Worm (Caenorhabditis elegans) whole organism, L1 larva: ENCODE data around the gene C06G1.1.
A peak's percentile ranks its signal among the peaks of the same experiment; 100 is the strongest.

Experiments
- C04F5.9 ChIP-seq: sonication (generic microtip); optimal IDR thresholded peaks from 2 replicates; lab custom pipeline; 2016; ENCODE audit warnings: missing genetic modification characterization, missing compliant biosample characterization
- C16A3.4 ChIP-seq: fragments of 150-350 bp; optimal IDR thresholded peaks from 2 replicates; lab custom pipeline; 2014; ENCODE audit warnings: missing biosample characterization, missing genetic modification characterization
- alr-1 ChIP-seq: fragments of 200-800 bp; sonication (Bioruptor generic); optimal IDR thresholded peaks from 2 replicates; lab custom pipeline; 2018; ENCODE audit warnings: borderline replicate concordance, mild to moderate bottlenecking, missing genetic modification characterization, missing compliant biosample characterization
- blmp-1 ChIP-seq: fragments of 150-350 bp; optimal IDR thresholded peaks from 2 replicates; lab custom pipeline; 2014; ENCODE audit warnings: missing biosample characterization, missing genetic modification characterization
- ceh-63 ChIP-seq: fragments of 200-800 bp; sonication (Bioruptor generic); optimal IDR thresholded peaks from 2 replicates; lab custom pipeline; 2018; ENCODE audit warnings: mild to moderate bottlenecking, missing genetic modification characterization, missing compliant biosample characterization
- ceh-90 ChIP-seq: sonication (generic microtip); optimal IDR thresholded peaks from 2 replicates; lab custom pipeline; 2016; ENCODE audit warnings: missing genetic modification characterization, missing compliant biosample characterization
- dsc-1 ChIP-seq: sonication (generic microtip); optimal IDR thresholded peaks from 2 replicates; lab custom pipeline; 2016; ENCODE audit warnings: mild to moderate bottlenecking, missing genetic modification characterization, missing compliant biosample characterization
- efl-1 ChIP-seq, 4 experiments: fragments of 150-350 bp; optimal IDR thresholded peaks in 3 of 4; peaks in 1 of 4; 1 replicate in 1 of 4; 2 replicates in 3 of 4; lab custom pipeline; 2014; ENCODE audit warnings: missing biosample characterization in 2 of 4, missing genetic modification characterization in 2 of 4, missing genetic modification reagents in 2 of 4
- efl-3 ChIP-seq: fragments of 200-800 bp; sonication (Bioruptor generic); optimal IDR thresholded peaks from 2 replicates; lab custom pipeline; 2018; ENCODE audit warnings: mild to moderate bottlenecking, missing genetic modification characterization, missing compliant biosample characterization
- fkh-4 ChIP-seq: sonication (generic microtip); optimal IDR thresholded peaks from 2 replicates; lab custom pipeline; 2016; ENCODE audit warnings: missing compliant biosample characterization, missing genetic modification characterization, borderline replicate concordance
- fkh-8 ChIP-seq: sonication (generic microtip); optimal IDR thresholded peaks from 2 replicates; lab custom pipeline; 2016; ENCODE audit warnings: mild to moderate bottlenecking, missing genetic modification characterization, missing compliant biosample characterization
- grh-1 ChIP-seq: fragments of 200-800 bp; sonication (Bioruptor generic); IDR thresholded peaks from 2 replicates; pipeline ENCODE4 v1.3.6; 2022; ENCODE audit warnings: missing genetic modification reagents, missing genetic modification characterization, missing compliant biosample characterization
- irx-1 ChIP-seq: sonication (generic microtip); optimal IDR thresholded peaks from 2 replicates; lab custom pipeline; 2016; ENCODE audit warnings: missing genetic modification characterization, missing compliant biosample characterization
- isw-1 ChIP-seq: fragments of 200-800 bp; sonication (Bioruptor generic); IDR thresholded peaks from 2 replicates; pipeline ENCODE4 v1.3.6; 2022; ENCODE audit warnings: missing genetic modification characterization, missing compliant biosample characterization
- lin-14 ChIP-seq: fragments of 200-800 bp; sonication (Bioruptor generic); optimal IDR thresholded peaks from 2 replicates; lab custom pipeline; 2018; ENCODE audit warnings: mild to moderate bottlenecking, missing genetic modification characterization, moderate library complexity, missing compliant biosample characterization
- lsy-2 ChIP-seq, 2 experiments: fragments of 150-350 bp; optimal IDR thresholded peaks; 2 replicates each; lab custom pipeline; 2014; ENCODE audit warnings: missing biosample characterization in 2 of 2, missing genetic modification characterization in 2 of 2
- mdl-1 ChIP-seq, 2 experiments: fragments of 150-350 bp; optimal IDR thresholded peaks; 2 replicates each; lab custom pipeline; 2014 to 2017; ENCODE audit warnings: missing biosample characterization in 2 of 2, missing genetic modification characterization in 2 of 2, inconsistent platforms in 1 of 2
- mef-2 ChIP-seq: fragments of 150-350 bp; optimal IDR thresholded peaks from 2 replicates; lab custom pipeline; 2014; ENCODE audit warnings: missing biosample characterization, missing genetic modification characterization
- nhr-19 ChIP-seq: fragments of 200-800 bp; sonication (Bioruptor generic); conservative IDR thresholded peaks from 2 replicates; pipeline ENCODE4 v1.3.6; 2022; ENCODE audit warnings: missing genetic modification characterization, missing compliant biosample characterization
- nhr-20 ChIP-seq: sonication (generic microtip); optimal IDR thresholded peaks from 2 replicates; lab custom pipeline; 2016; ENCODE audit warnings: mild to moderate bottlenecking, missing genetic modification characterization, missing compliant biosample characterization
- nhr-47 ChIP-seq: sonication (generic microtip); optimal IDR thresholded peaks from 2 replicates; lab custom pipeline; 2016; ENCODE audit warnings: mild to moderate bottlenecking, missing genetic modification characterization, moderate library complexity, missing compliant biosample characterization
- nhr-71 ChIP-seq: sonication (generic microtip); optimal IDR thresholded peaks from 2 replicates; lab custom pipeline; 2016; ENCODE audit warnings: mild to moderate bottlenecking, missing genetic modification characterization, moderate library complexity, missing compliant biosample characterization
- nhr-77 ChIP-seq: fragments of 150-350 bp; optimal IDR thresholded peaks from 2 replicates; lab custom pipeline; 2014; ENCODE audit warnings: missing biosample characterization, missing genetic modification characterization
- pax-3 ChIP-seq: fragments of 200-800 bp; sonication (Bioruptor generic); optimal IDR thresholded peaks from 2 replicates; lab custom pipeline; 2018; ENCODE audit warnings: mild to moderate bottlenecking, missing genetic modification characterization, moderate library complexity, missing compliant biosample characterization
- rnt-1 ChIP-seq: sonication (generic microtip); optimal IDR thresholded peaks from 2 replicates; lab custom pipeline; 2016; ENCODE audit warnings: mild to moderate bottlenecking, missing genetic modification characterization, moderate library complexity, missing compliant biosample characterization
- snu-23 ChIP-seq: sonication (generic microtip); optimal IDR thresholded peaks from 2 replicates; lab custom pipeline; 2016; ENCODE audit warnings: missing genetic modification characterization, missing compliant biosample characterization
- sptf-1 ChIP-seq: fragments of 150-350 bp; optimal IDR thresholded peaks from 2 replicates; lab custom pipeline; 2014; ENCODE audit warnings: missing biosample characterization, missing genetic modification characterization
- swsn-7 ChIP-seq: sonication (generic microtip); optimal IDR thresholded peaks from 2 replicates; lab custom pipeline; 2016; ENCODE audit warnings: missing genetic modification characterization, missing compliant biosample characterization
- tlp-1 ChIP-seq: fragments of 150-350 bp; optimal IDR thresholded peaks from 2 replicates; lab custom pipeline; 2014; ENCODE audit warnings: missing biosample characterization, missing genetic modification characterization
- unc-130 ChIP-seq: fragments of 150-350 bp; optimal IDR thresholded peaks from 2 replicates; lab custom pipeline; 2017; ENCODE audit warnings: missing biosample characterization, missing genetic modification characterization, inconsistent platforms
- unc-62 ChIP-seq: fragments of 150-350 bp; optimal IDR thresholded peaks from 2 replicates; lab custom pipeline; 2014; ENCODE audit warnings: missing biosample characterization, missing genetic modification reagents, missing genetic modification characterization
- vab-15 ChIP-seq: sonication (generic microtip); optimal IDR thresholded peaks from 2 replicates; lab custom pipeline; 2017; ENCODE audit warnings: missing genotype, mild to moderate bottlenecking, missing genetic modification characterization, missing compliant biosample characterization
- xbp-1 ChIP-seq: sonication (generic microtip); optimal IDR thresholded peaks from 2 replicates; lab custom pipeline; 2016; ENCODE audit warnings: missing genetic modification characterization, missing compliant biosample characterization
- ztf-4 ChIP-seq: fragments of 150-350 bp; optimal IDR thresholded peaks from 2 replicates; lab custom pipeline; 2014; ENCODE audit warnings: missing biosample characterization, missing genetic modification characterization

Gene C06G1.1

ce11 chrX:16650600-16650999 lies 17.4 kb downstream of the C06G1.1 start:
- TF ChIP-seq dsc-1 (tag; lab: Kevin White, UChicago) (peak; percentile 89), pax-3 (tag; lab: Kevin White, UChicago) (peak; percentile 57), irx-1 (tag; lab: Kevin White, UChicago) (no peak), ztf-4 (tag; lab: Kevin White, UChicago) (no peak), fkh-8 (tag; lab: Kevin White, UChicago) (peak; percentile 31)

ce11 chrX:16655283-16655682 lies 22.1 kb downstream of the C06G1.1 start:
- 0 out of 2 replicates have a peak, but pooled peaks have one; percentile 24 for TF ChIP-seq nhr-19 (GFP tag; lab: Robert Waterston, UW)
- no peak for TF ChIP-seq blmp-1 (tag; lab: Kevin White, UChicago)
- TF ChIP-seq efl-1 (optimal IDR thresholded peaks at IDR 0.05; lab: Kevin White, UChicago): no peak
- no peak for TF ChIP-seq efl-1 (GFP tag; optimal IDR thresholded peaks at IDR 0.05 in 1 of 2; lab: Kevin White, UChicago)
- TF ChIP-seq vab-15 (tag; lab: Kevin White, UChicago): no peak
- TF ChIP-seq mdl-1 (tag; optimal IDR thresholded peaks at IDR 0.05; lab: Kevin White, UChicago): peak in 1 of 2 experiments; percentile 14
- peak in 1 of 2 experiments; percentile 18 for TF ChIP-seq lsy-2 (tag; optimal IDR thresholded peaks at IDR 0.05; lab: Kevin White, UChicago)
- peak; percentile 30 for TF ChIP-seq unc-130 (tag; lab: Kevin White, UChicago)
- TF ChIP-seq unc-62 (GFP tag; lab: Kevin White, UChicago): no peak
- TF ChIP-seq xbp-1 (tag; lab: Kevin White, UChicago): no peak
- no peak for TF ChIP-seq alr-1 (tag; lab: Kevin White, UChicago)
- no peak for TF ChIP-seq ceh-90 (tag; lab: Kevin White, UChicago)
- TF ChIP-seq dsc-1 (tag; lab: Kevin White, UChicago): peak; percentile 27
- peak; percentile 58 for TF ChIP-seq nhr-71 (tag; lab: Kevin White, UChicago)
- TF ChIP-seq rnt-1: peak; percentile 59
- TF ChIP-seq lin-14 (GFP tag; lab: Kevin White, UChicago): peak; percentile 72
- TF ChIP-seq snu-23 (GFP tag; lab: Kevin White, UChicago): peak; percentile 34
- no peak for TF ChIP-seq swsn-7 (tag; lab: Kevin White, UChicago)

- TF ChIP-seq lin-14 (GFP tag; lab: Kevin White, UChicago) (peak; percentile 47), rnt-1 (peak; percentile 31), blmp-1 (tag; lab: Kevin White, UChicago) (peak; percentile 90), isw-1 (no peak)
Observed at ce11 chrX:16658309-16658708, 25.2 kb downstream of the C06G1.1 start.

- no peak for TF ChIP-seq mef-2 (tag; lab: Kevin White, UChicago)
- TF ChIP-seq C16A3.4 (tag; lab: Kevin White, UChicago): no peak
- no peak for TF ChIP-seq nhr-20
- TF ChIP-seq C04F5.9 (tag; lab: Kevin White, UChicago): no peak
- no peak for TF ChIP-seq tlp-1 (tag; lab: Kevin White, UChicago)
- TF ChIP-seq efl-1 (optimal IDR thresholded peaks at IDR 0.05; lab: Kevin White, UChicago): no peak
- TF ChIP-seq efl-1 (GFP tag; optimal IDR thresholded peaks at IDR 0.05 in 1 of 2; lab: Kevin White, UChicago): peak in 1 of 2 experiments; percentile 50
- no peak for TF ChIP-seq nhr-71 (tag; lab: Kevin White, UChicago)
- TF ChIP-seq fkh-8 (tag; lab: Kevin White, UChicago): peak; percentile 9
- no peak for TF ChIP-seq grh-1 (GFP tag; lab: Robert Waterston, UW)
- no peak for TF ChIP-seq fkh-4 (tag; lab: Kevin White, UChicago)
- no peak for TF ChIP-seq ceh-63
- no peak for TF ChIP-seq sptf-1 (tag; lab: Kevin White, UChicago)
- TF ChIP-seq mdl-1 (tag; optimal IDR thresholded peaks at IDR 0.05; lab: Kevin White, UChicago): no peak
- no peak for TF ChIP-seq nhr-77 (tag; lab: Kevin White, UChicago)
- TF ChIP-seq efl-3: no peak
- no peak for TF ChIP-seq nhr-47
Observed at ce11 chrX:16660268-16660667, 27.1 kb downstream of the C06G1.1 start.
